Fruit fly (Drosophila melanogaster): Measurements from ENCODE around the gene CG15443.

CG15443 gene

DNA sequence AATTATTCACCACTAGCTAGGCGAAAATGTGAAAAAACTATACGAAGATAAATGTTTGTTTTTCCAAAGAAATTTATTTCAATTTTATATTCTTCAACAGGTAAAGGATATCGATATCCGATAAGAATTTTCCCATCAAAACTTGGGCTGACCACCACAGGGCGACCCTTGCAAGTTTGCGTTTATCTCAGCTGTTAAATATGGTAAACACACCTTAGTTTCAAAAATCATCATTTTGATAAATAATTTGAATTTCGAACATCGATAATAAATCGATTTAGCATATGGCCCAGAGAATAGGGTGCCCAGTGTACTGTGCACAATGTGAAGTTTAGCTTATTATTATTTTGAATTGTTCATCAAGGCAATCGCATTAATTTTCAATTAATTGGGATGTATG, at the start of gene CG15443, which contains the start of gene Paris:
Gene CG15443 (minus strand): TSS at position 125 of the 400 bp plus-strand sequence.
Gene Paris (plus strand): TSS at position 289 of the 400 bp plus-strand sequence.
- TF ChIP-seq CG32121 (GFP tag; IDR thresholded peaks at IDR 0.05) (no peak), CG12605 (GFP tag; IDR thresholded peaks at IDR 0.05) (0 out of 2 replicates have a peak, but pooled peaks have one; percentile 39)

DNA sequence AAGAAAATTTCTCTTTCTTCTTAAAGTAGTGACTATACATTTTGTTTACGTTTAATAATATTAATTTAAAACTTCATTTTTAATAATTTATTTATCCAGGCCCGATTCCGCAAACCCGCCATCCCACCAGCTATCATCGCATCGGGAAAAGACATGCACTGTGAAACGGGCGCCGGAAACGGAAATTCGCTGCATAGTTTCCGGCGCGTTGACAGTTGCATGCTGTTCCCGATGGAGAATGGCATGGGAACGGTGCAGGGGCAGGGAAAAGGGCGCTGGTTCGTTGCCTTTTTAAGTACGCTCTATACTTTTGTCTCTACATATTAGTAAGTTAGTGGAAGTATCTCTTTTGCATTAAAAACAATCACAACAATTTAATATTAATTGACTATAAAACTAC, 14.7 kb upstream of the CG15443 start:
- peak; percentile 32; the same call in 1 of the 3 replicates for TF ChIP-seq CG4496 (GFP tag; IDR thresholded peaks at IDR 0.05)
- no peak for TF ChIP-seq fd96Ca (GFP tag; IDR thresholded peaks at IDR 0.05)

DNA sequence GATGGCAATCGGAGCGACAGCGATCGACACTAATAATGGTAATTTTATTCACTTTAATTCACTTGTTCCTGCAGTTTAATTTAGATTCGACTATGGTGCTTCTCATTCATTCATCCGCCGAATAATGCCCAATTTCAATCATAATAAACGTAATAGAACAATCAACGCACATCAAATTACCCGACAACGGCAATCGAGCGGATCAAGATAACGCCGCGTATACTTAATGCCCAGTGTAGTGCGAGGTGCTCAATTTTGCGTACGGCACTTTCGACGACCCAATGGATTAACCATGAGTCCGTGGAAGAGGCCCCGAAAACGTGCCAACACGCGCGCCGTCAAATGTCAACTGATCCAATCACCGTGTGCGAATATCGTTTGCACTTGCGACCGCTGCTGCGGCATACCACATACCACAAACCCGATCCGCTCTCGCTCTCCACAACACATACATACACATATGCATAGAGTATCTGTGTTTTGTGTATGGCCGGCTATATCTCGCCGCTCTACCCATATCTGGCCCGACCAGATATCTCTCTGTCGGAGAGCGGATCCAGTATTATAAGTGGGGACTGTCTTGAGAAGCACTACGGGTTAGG, 13.5 kb upstream of the CG15443 start, which contains the start of gene ine:
Gene ine (minus strand): TSS at position 351 of the 602 bp plus-strand sequence.
- TF ChIP-seq CG4496 (GFP tag; IDR thresholded peaks at IDR 0.05) (peak; percentile 64; the same call in 2 of the 3 replicates), CG15710 (tag; optimal IDR thresholded peaks at IDR 0.05) (no peak), fd96Ca (GFP tag; IDR thresholded peaks at IDR 0.05) (peak; percentile 58; the same call in 2 of the 3 replicates), CG12605 (GFP tag; IDR thresholded peaks at IDR 0.05) (peak; percentile 29; the same call in 1 of the 2 replicates), Ets98B (GFP tag; IDR thresholded peaks at IDR 0.05) (peak; percentile 67; the same call in 1 of the 2 replicates), CG32121 (GFP tag; IDR thresholded peaks at IDR 0.05) (peak; percentile 42; the same call in 1 of the 2 replicates), gl (tag; optimal IDR thresholded peaks at IDR 0.05) (no peak)

DNA sequence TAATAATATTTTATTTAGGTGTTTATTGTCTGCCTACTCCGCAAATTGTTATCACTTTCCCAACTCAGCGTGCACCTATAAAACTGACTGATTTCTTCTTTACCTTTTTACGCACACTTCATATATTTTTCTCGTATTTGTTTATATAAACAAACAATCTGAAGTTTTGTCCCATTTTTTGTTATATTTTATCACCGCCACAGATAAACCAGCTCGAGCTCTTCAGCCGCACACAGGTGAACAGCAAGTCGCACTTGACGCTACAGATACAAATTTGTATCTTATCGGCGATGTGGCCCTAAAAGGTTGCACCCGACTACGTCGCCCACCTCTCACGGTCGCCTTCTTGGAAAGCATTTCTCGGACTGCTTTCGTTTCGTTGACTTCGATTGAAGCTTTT, 12.2 kb upstream of the CG15443 start:
- no peak for TF ChIP-seq D1 (tag; optimal IDR thresholded peaks at IDR 0.05)
- TF ChIP-seq CG8159 (tag; optimal IDR thresholded peaks at IDR 0.05), result no peak
- TF ChIP-seq CG12605 (GFP tag; IDR thresholded peaks at IDR 0.05), result no peak
- no peak for TF ChIP-seq fd96Ca (GFP tag; IDR thresholded peaks at IDR 0.05)
- TF ChIP-seq rn (GFP tag; IDR thresholded peaks at IDR 0.05), result no peak
- no peak for TF ChIP-seq Pif1B (GFP tag; optimal IDR thresholded peaks at IDR 0.05)
- no peak for TF ChIP-seq CG17806 (tag; optimal IDR thresholded peaks at IDR 0.05)
- TF ChIP-seq Ets98B (GFP tag; IDR thresholded peaks at IDR 0.05), result no peak
- TF ChIP-seq EcR (GFP tag; optimal IDR thresholded peaks at IDR 0.05), result no peak
- TF ChIP-seq CG8301 (tag; optimal IDR thresholded peaks at IDR 0.05), result no peak
- TF ChIP-seq CG32121 (GFP tag; IDR thresholded peaks at IDR 0.05), result no peak
- TF ChIP-seq CG14655 (GFP tag; optimal IDR thresholded peaks at IDR 0.05), result no peak
- TF ChIP-seq CG34367 (tag; optimal IDR thresholded peaks at IDR 0.05), result no peak
- no peak for TF ChIP-seq CG4496 (GFP tag; IDR thresholded peaks at IDR 0.05)

DNA sequence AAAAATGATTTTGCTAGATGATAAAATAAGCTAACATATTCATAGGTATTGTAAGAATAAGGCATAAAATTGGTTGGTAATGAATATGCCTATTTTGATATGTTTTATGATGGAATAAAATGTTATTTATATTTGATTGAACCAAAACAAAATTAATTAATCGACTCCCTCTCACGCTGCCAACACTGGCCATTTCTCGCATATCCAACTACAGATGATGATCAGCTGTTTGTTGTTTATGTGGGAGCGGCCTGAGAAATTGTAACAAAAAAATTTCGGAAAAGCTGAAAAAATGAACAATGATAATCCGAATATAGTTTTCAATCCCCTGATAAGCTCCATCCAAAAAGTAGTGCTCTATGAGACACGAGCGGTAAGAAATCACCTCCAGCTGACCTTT, 1.7 kb upstream of the CG15443 start, which contains the start of gene FIG4:
Gene FIG4 (plus strand): TSS at position 229 of the 400 bp plus-strand sequence.
- TF ChIP-seq fd96Ca (GFP tag; IDR thresholded peaks at IDR 0.05) (no peak), CG13204 (GFP tag; optimal IDR thresholded peaks at IDR 0.05) (no peak), CG34367 (tag; optimal IDR thresholded peaks at IDR 0.05) (no peak), rn (GFP tag; IDR thresholded peaks at IDR 0.05) (no peak), CG4496 (GFP tag; IDR thresholded peaks at IDR 0.05) (no peak), Ets98B (GFP tag; IDR thresholded peaks at IDR 0.05) (no peak), Snoo (tag; optimal IDR thresholded peaks at IDR 0.05) (no peak), gl (tag; optimal IDR thresholded peaks at IDR 0.05) (no peak), CG32121 (GFP tag; IDR thresholded peaks at IDR 0.05) (no peak), CG8301 (tag; optimal IDR thresholded peaks at IDR 0.05) (no peak), CG10348 (GFP tag; IDR thresholded peaks at IDR 0.05) (no peak), CG17806 (tag; optimal IDR thresholded peaks at IDR 0.05) (no peak), CG15710 (tag; optimal IDR thresholded peaks at IDR 0.05) (no peak), CG9948 (tag; optimal IDR thresholded peaks at IDR 0.05) (no peak), CG8159 (tag; optimal IDR thresholded peaks at IDR 0.05) (no peak), Pif1B (GFP tag; optimal IDR thresholded peaks at IDR 0.05) (no peak), CG12605 (GFP tag; IDR thresholded peaks at IDR 0.05) (no peak)

DNA sequence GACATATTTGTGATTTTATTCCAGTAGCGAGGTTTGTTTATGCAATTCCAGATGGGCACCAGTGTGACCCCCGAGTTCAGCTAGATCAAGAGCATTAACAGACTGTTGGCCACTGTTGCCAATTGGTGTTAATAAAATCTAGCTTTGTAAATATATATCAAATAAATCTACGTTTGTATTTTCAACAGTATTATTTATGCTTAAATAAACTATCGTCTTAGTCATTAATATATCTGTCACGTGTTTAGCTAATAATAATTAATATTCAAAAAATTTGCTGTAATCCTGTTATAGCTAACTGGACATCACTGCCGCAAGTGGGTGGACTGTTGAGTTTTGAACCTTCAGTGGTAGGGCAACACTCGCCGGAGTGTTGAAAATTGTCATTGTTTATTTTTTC, 3.7 kb downstream of the CG15443 start, which contains the start of the genes mRpL27 and CG15435:
Gene mRpL27 (minus strand): TSS at position 96 of the 400 bp plus-strand sequence.
Gene CG15435 (plus strand): TSS at position 187 of the 400 bp plus-strand sequence.
- no peak for TF ChIP-seq Ets98B (GFP tag; IDR thresholded peaks at IDR 0.05)
- no peak for TF ChIP-seq CG4496 (GFP tag; IDR thresholded peaks at IDR 0.05)
- TF ChIP-seq CG8301 (tag; optimal IDR thresholded peaks at IDR 0.05), result no peak
- no peak for TF ChIP-seq CG32121 (GFP tag; IDR thresholded peaks at IDR 0.05)
- no peak for TF ChIP-seq Snoo (tag; optimal IDR thresholded peaks at IDR 0.05)
- TF ChIP-seq CG10348 (GFP tag; IDR thresholded peaks at IDR 0.05), result no peak
- TF ChIP-seq CG9948 (tag; optimal IDR thresholded peaks at IDR 0.05), result no peak
- TF ChIP-seq EcR (GFP tag; optimal IDR thresholded peaks at IDR 0.05), result peak; percentile 22
- no peak for TF ChIP-seq CG34367 (tag; optimal IDR thresholded peaks at IDR 0.05)
- no peak for TF ChIP-seq CG13204 (GFP tag; optimal IDR thresholded peaks at IDR 0.05)
- no peak for TF ChIP-seq Pif1B (GFP tag; optimal IDR thresholded peaks at IDR 0.05)
- no peak for TF ChIP-seq rn (GFP tag; IDR thresholded peaks at IDR 0.05)
- TF ChIP-seq CG14655 (GFP tag; optimal IDR thresholded peaks at IDR 0.05), result no peak
- TF ChIP-seq CG15710 (tag; optimal IDR thresholded peaks at IDR 0.05), result peak; percentile 8
- TF ChIP-seq gl (tag; optimal IDR thresholded peaks at IDR 0.05), result no peak

All from whole organism, pupa.